Worm (Caenorhabditis elegans): ENCODE results near the gene C02F5.14.

DNA sequence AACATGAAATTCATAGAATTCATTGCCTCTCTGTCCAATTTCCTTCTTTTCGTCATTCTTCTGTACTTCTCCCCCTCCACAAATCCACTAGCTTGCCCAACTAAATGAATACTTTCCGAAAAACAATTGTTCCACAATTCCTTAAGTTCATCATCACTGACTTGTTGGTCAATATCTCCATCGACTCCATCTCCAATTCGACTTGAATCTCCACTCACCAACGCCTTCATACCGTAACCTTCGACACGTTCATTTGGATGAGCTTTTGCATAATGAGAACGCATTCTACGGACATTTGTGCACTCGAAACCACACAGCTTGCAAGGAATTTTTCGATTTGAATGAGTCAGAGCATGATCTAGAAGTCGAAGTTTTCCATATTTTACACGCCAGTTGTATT is 5.6 kb upstream of the C02F5.14 start:
- no peak for TF ChIP-seq flt-1 (GFP tag; IDR thresholded peaks at IDR 0.05)
- TF ChIP-seq ref-1 (GFP tag; conservative IDR thresholded peaks at IDR 0.05) = no peak
- TF ChIP-seq T22C8.4 (GFP tag; IDR thresholded peaks at IDR 0.05) = no peak
- TF ChIP-seq ztf-29 (GFP tag; IDR thresholded peaks at IDR 0.05) = no peak
- no peak for TF ChIP-seq klf-2 (GFP tag; conservative IDR thresholded peaks at IDR 0.05)
- TF ChIP-seq tab-1 (GFP tag; IDR thresholded peaks at IDR 0.05) = no peak
- TF ChIP-seq med-1 (GFP tag; optimal IDR thresholded peaks at IDR 0.05; ENCODE audit: insufficient read depth) = no peak
- no peak for TF ChIP-seq ztf-23 (GFP tag; IDR thresholded peaks at IDR 0.05)
- no peak for TF ChIP-seq cog-1 (tag; optimal IDR thresholded peaks at IDR 0.05)

All from whole organism, midembryonic.